Worm (Caenorhabditis elegans): ENCODE results near the gene F09C12.8.

ce11 chrII:5163283-5163682 is 51.1 kb downstream of the F09C12.8 start, which contains the start of gene srb-5:
- TF ChIP-seq lsy-2 (tag; optimal IDR thresholded peaks at IDR 0.05) (no peak), lin-13 (GFP tag; optimal IDR thresholded peaks at IDR 0.05) (no peak), blmp-1 (tag; optimal IDR thresholded peaks at IDR 0.05; ENCODE audit: insufficient read depth) (no peak), ama-1 (optimal IDR thresholded peaks at IDR 0.05) (no peak), snpc-4 (tag; optimal IDR thresholded peaks at IDR 0.05) (no peak), nhr-11 (tag; optimal IDR thresholded peaks at IDR 0.05) (no peak), sma-9 (GFP tag; optimal IDR thresholded peaks at IDR 0.05) (no peak), sma-9 (tag; optimal IDR thresholded peaks at IDR 0.05) (no peak), unc-62 (GFP tag; optimal IDR thresholded peaks at IDR 0.05) (no peak), elt-3 (tag; optimal IDR thresholded peaks at IDR 0.05) (no peak), nhr-12 (tag; optimal IDR thresholded peaks at IDR 0.05) (no peak), ZK546.5 (tag; optimal IDR thresholded peaks at IDR 0.05) (no peak)
